Worm (Caenorhabditis elegans) whole organism, L2 larva: ENCODE data around the gene rho-1.

Source experiments
- F13H6.1 ChIP-seq: sonication (generic microtip); optimal IDR thresholded peaks from 2 replicates; lab custom pipeline; 2016; ENCODE audit warnings: missing genetic modification characterization, missing compliant biosample characterization
- ceh-16 ChIP-seq: fragments of 150-350 bp; optimal IDR thresholded peaks from 2 replicates; lab custom pipeline; 2014; ENCODE audit warnings: missing biosample characterization, missing genetic modification characterization
- crh-2 ChIP-seq: sonication (generic microtip); optimal IDR thresholded peaks from 2 replicates; lab custom pipeline; 2017; ENCODE audit warnings: missing biosample characterization, missing genetic modification characterization
- lin-39 ChIP-seq: fragments of 150-350 bp; optimal IDR thresholded peaks from 2 replicates; lab custom pipeline; 2014; ENCODE audit warnings: missing biosample characterization, missing genetic modification reagents, missing genetic modification characterization
- nhr-129 ChIP-seq: fragments of 150-350 bp; optimal IDR thresholded peaks from 2 replicates; lab custom pipeline; 2014; ENCODE audit warnings: missing biosample characterization, missing genetic modification characterization
- nhr-6 ChIP-seq: fragments of 150-350 bp; optimal IDR thresholded peaks from 2 replicates; lab custom pipeline; 2014; ENCODE audit warnings: missing biosample characterization, missing genetic modification characterization
- snpc-4 ChIP-seq: fragments of 150-350 bp; optimal IDR thresholded peaks from 2 replicates; lab custom pipeline; 2014; ENCODE audit warnings: missing biosample characterization, missing genetic modification characterization
- unc-55 ChIP-seq: fragments of 150-350 bp; sonication (generic microtip); optimal IDR thresholded peaks from 3 replicates; lab custom pipeline; 2014; ENCODE audit warnings: missing biosample characterization, missing genetic modification reagents, missing genetic modification characterization
- unc-62 ChIP-seq: fragments of 150-350 bp; optimal IDR thresholded peaks from 2 replicates; lab custom pipeline; 2014; ENCODE audit warnings: missing biosample characterization, missing genetic modification reagents, missing genetic modification characterization

rho-1 gene

DNA sequence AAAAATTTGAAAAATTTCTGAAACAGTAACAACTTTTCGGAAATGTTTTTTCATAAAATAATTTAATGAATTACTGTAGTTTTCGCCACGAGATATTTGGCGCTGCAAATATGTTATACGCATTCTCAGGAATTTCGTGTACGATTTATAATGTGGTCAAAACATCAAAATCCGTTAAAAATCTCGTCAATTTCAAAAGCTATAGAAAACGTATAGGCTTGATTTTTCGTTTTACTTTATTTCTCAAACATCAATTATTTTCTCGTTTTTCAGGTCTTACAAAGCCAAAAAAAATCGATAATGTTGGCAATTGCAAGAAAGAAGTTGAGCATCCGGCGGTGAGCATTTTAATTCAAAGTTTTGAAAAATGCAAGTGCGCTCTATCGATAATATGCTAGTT is 45.9 kb downstream of the rho-1 start, which contains the start of gene dlc-4:
Gene dlc-4, plus strand, starts transcription at position 301 of the 400 bp plus-strand sequence.
- TF ChIP-seq F13H6.1 (tag; lab: Kevin White, UChicago) = no peak
- no peak for TF ChIP-seq unc-55
- TF ChIP-seq lin-39 (tag; lab: Kevin White, UChicago) = no peak
- TF ChIP-seq snpc-4 = no peak
- no peak for TF ChIP-seq nhr-129
- no peak for TF ChIP-seq nhr-6
- TF ChIP-seq ceh-16 (tag; lab: Kevin White, UChicago) = no peak
- no peak for TF ChIP-seq crh-2
- TF ChIP-seq unc-62 (GFP tag; lab: Kevin White, UChicago) = no peak
